Worm (Caenorhabditis elegans) whole organism, L4 larva: ENCODE measurements around the gene clec-63.

Experiments
- R02D3.7 ChIP-seq: fragments of 150-350 bp; sonication (generic microtip); optimal IDR thresholded peaks from 3 replicates; lab custom pipeline; 2014; ENCODE audit warnings: missing biosample characterization, missing genetic modification characterization
- T20F7.1 ChIP-seq: fragments of 200-800 bp; sonication (Bioruptor generic); optimal IDR thresholded peaks from 2 replicates; lab custom pipeline; 2018; ENCODE audit warnings: mild to moderate bottlenecking, missing genetic modification characterization, missing compliant biosample characterization
- Y48G9A.11 ChIP-seq: fragments of 200-800 bp; sonication (Bioruptor generic); IDR thresholded peaks from 2 replicates; pipeline ENCODE4 v1.3.6; 2022; ENCODE audit warnings: missing genetic modification reagents, missing genetic modification characterization, missing compliant biosample characterization
- Y75B8A.6 ChIP-seq: fragments of 200-800 bp; sonication (Bioruptor generic); IDR thresholded peaks from 2 replicates; pipeline ENCODE4 v1.3.6; 2022; ENCODE audit warnings: missing genetic modification reagents, missing genetic modification characterization, missing compliant biosample characterization
- ZK546.5 ChIP-seq, 2 experiments: sonication (generic microtip); optimal IDR thresholded peaks; 2 replicates each; lab custom pipeline; 2017; ENCODE audit warnings: missing biosample characterization in 2 of 2, missing genetic modification characterization in 2 of 2
- ama-1 ChIP-seq: fragments of 150-350 bp; optimal IDR thresholded peaks from 2 replicates; lab custom pipeline; 2014; ENCODE audit warnings: inconsistent platforms, mixed read lengths
- arid-1 ChIP-seq: fragments of 200-800 bp; sonication (Bioruptor generic); conservative IDR thresholded peaks from 2 replicates; pipeline ENCODE4 v1.3.6; 2022; ENCODE audit warnings: missing genetic modification reagents, missing genetic modification characterization, missing compliant biosample characterization
- attf-4 ChIP-seq: sonication (generic microtip); optimal IDR thresholded peaks from 3 replicates; lab custom pipeline; 2017; ENCODE audit warnings: missing biosample characterization, missing genetic modification characterization
- ceh-20 ChIP-seq: fragments of 200-800 bp; sonication (Bioruptor generic); IDR thresholded peaks from 2 replicates; pipeline ENCODE4 v1.3.6; 2022; ENCODE audit warnings: missing genetic modification reagents, missing genetic modification characterization, missing compliant biosample characterization
- ceh-62 ChIP-seq: sonication (generic microtip); optimal IDR thresholded peaks from 2 replicates; lab custom pipeline; 2017; ENCODE audit warnings: missing biosample characterization, missing genetic modification characterization
- ctbp-1 ChIP-seq: fragments of 200-800 bp; sonication (Bioruptor generic); IDR thresholded peaks from 2 replicates; pipeline ENCODE4 v1.3.6; 2022; ENCODE audit warnings: missing genetic modification reagents, missing genetic modification characterization, missing compliant biosample characterization
- daf-12 ChIP-seq: fragments of 150-350 bp; optimal IDR thresholded peaks from 2 replicates; lab custom pipeline; 2014; ENCODE audit warnings: missing biosample characterization, missing genetic modification reagents, missing genetic modification characterization
- daf-16 ChIP-seq, 3 experiments: sonication (generic microtip); optimal IDR thresholded peaks; 2 replicates each; lab custom pipeline; 2016 to 2017; ENCODE audit warnings: missing genetic modification characterization in 3 of 3, missing genetic modification reagents in 3 of 3, mild to moderate bottlenecking in 2 of 3, missing compliant biosample characterization in 2 of 3, missing biosample characterization in 1 of 3, moderate library complexity in 1 of 3
- dmd-6 ChIP-seq: fragments of 200-800 bp; sonication (Bioruptor generic); IDR thresholded peaks from 2 replicates; pipeline ENCODE4 v1.3.6; 2022; ENCODE audit warnings: missing genetic modification reagents, missing genetic modification characterization, missing compliant biosample characterization
- dmd-8 ChIP-seq: fragments of 200-800 bp; sonication (Bioruptor generic); IDR thresholded peaks from 2 replicates; pipeline ENCODE4 v1.3.6; 2022; ENCODE audit warnings: missing genetic modification characterization, missing compliant biosample characterization
- dve-1 ChIP-seq: sonication (generic microtip); optimal IDR thresholded peaks from 2 replicates; lab custom pipeline; 2017; ENCODE audit warnings: antibody characterized with exemption, mild to moderate bottlenecking, missing genetic modification characterization, missing compliant biosample characterization; ENCODE audit not compliant: insufficient read depth
- egl-43 ChIP-seq: fragments of 200-800 bp; sonication (Bioruptor generic); IDR thresholded peaks from 2 replicates; pipeline ENCODE4 v1.3.6; 2022; ENCODE audit warnings: missing genetic modification reagents, missing genetic modification characterization, missing compliant biosample characterization
- fkh-10 ChIP-seq: fragments of 150-350 bp; optimal IDR thresholded peaks from 2 replicates; lab custom pipeline; 2014; ENCODE audit warnings: missing biosample characterization, missing genetic modification reagents, missing genetic modification characterization
- gei-8 ChIP-seq: fragments of 200-800 bp; sonication (Bioruptor generic); optimal IDR thresholded peaks from 2 replicates; lab custom pipeline; 2018; ENCODE audit warnings: mild to moderate bottlenecking, missing genetic modification characterization, missing compliant biosample characterization
- hif-1 ChIP-seq, 2 experiments: sonication (generic microtip); optimal IDR thresholded peaks; 2 replicates each; lab custom pipeline; 2016 to 2017; ENCODE audit warnings: missing compliant biosample characterization in 2 of 2, missing genetic modification characterization in 2 of 2, missing genetic modification reagents in 2 of 2, missing genotype in 2 of 2, mild to moderate bottlenecking in 1 of 2
- jun-1 ChIP-seq: fragments of 150-350 bp; optimal IDR thresholded peaks from 2 replicates; lab custom pipeline; 2014; ENCODE audit warnings: missing biosample characterization, missing genetic modification reagents, missing genetic modification characterization
- lin-38 ChIP-seq: fragments of 200-800 bp; sonication (Bioruptor generic); IDR thresholded peaks from 2 replicates; pipeline ENCODE4 v1.3.6; 2022; ENCODE audit warnings: missing genetic modification reagents, missing genetic modification characterization, missing compliant biosample characterization
- lin-39 ChIP-seq: fragments of 150-350 bp; optimal IDR thresholded peaks from 2 replicates; lab custom pipeline; 2014; ENCODE audit warnings: missing biosample characterization, missing genetic modification reagents, missing genetic modification characterization
- mdt-29 ChIP-seq: fragments of 200-800 bp; sonication (Bioruptor generic); IDR thresholded peaks from 2 replicates; pipeline ENCODE4 v1.3.6; 2022; ENCODE audit warnings: missing genetic modification reagents, missing genetic modification characterization, missing compliant biosample characterization
- mes-2 ChIP-seq: sonication (generic microtip); optimal IDR thresholded peaks from 2 replicates; lab custom pipeline; 2016; ENCODE audit warnings: missing genotype, mild to moderate bottlenecking, missing genetic modification characterization, missing compliant biosample characterization; ENCODE audit not compliant: poor library complexity, severe bottlenecking
- nhr-11 ChIP-seq: fragments of 150-350 bp; optimal IDR thresholded peaks from 2 replicates; lab custom pipeline; 2014; ENCODE audit warnings: missing biosample characterization, missing genetic modification characterization
- nhr-237 ChIP-seq: sonication (generic microtip); optimal IDR thresholded peaks from 2 replicates; lab custom pipeline; 2017; ENCODE audit warnings: missing biosample characterization, missing genetic modification characterization
- nhr-25 ChIP-seq: sonication (generic microtip); optimal IDR thresholded peaks from 2 replicates; lab custom pipeline; 2017; ENCODE audit warnings: missing genetic modification characterization, mild to moderate bottlenecking, missing compliant biosample characterization, antibody characterized with exemption, moderate library complexity, borderline replicate concordance; ENCODE audit not compliant: insufficient read depth
- nhr-41 ChIP-seq: fragments of 200-800 bp; sonication (Bioruptor generic); IDR thresholded peaks from 2 replicates; pipeline ENCODE4 v1.3.6; 2022; ENCODE audit warnings: missing genetic modification reagents, missing genetic modification characterization, missing compliant biosample characterization
- nhr-6 ChIP-seq: fragments of 150-350 bp; optimal IDR thresholded peaks from 2 replicates; lab custom pipeline; 2014; ENCODE audit warnings: missing biosample characterization, missing genetic modification characterization
- pha-4 ChIP-seq, 2 experiments: fragments of 150-350 bp in 1 of 2; fragments of 200-800 bp in 1 of 2; sonication (Bioruptor generic) in 1 of 2; IDR thresholded peaks in 1 of 2; optimal IDR thresholded peaks in 1 of 2; 2 replicates each; pipeline versions ENCODE4 v1.3.6 to Lab custom; 2014 to 2022; ENCODE audit warnings: missing genetic modification characterization in 2 of 2, missing genetic modification reagents in 2 of 2, missing biosample characterization in 1 of 2, missing compliant biosample characterization in 1 of 2
- php-3 ChIP-seq: fragments of 200-800 bp; sonication (Bioruptor generic); IDR thresholded peaks from 2 replicates; pipeline ENCODE4 v1.3.6; 2022; ENCODE audit warnings: missing genetic modification reagents, missing genetic modification characterization, missing compliant biosample characterization
- saeg-2 ChIP-seq: fragments of 200-800 bp; sonication (Bioruptor generic); IDR thresholded peaks from 2 replicates; pipeline ENCODE4 v1.3.6; 2022; ENCODE audit warnings: missing genetic modification reagents, missing genetic modification characterization, missing compliant biosample characterization
- snpc-1.2 ChIP-seq: fragments of 200-800 bp; sonication (Bioruptor generic); IDR thresholded peaks from 2 replicates; pipeline ENCODE4 v1.3.6; 2022; ENCODE audit warnings: missing genetic modification reagents, missing genetic modification characterization, missing compliant biosample characterization
- spr-1 ChIP-seq: sonication (generic microtip); optimal IDR thresholded peaks from 2 replicates; lab custom pipeline; 2016; ENCODE audit warnings: mild to moderate bottlenecking, missing genetic modification characterization, missing compliant biosample characterization
- tra-1 ChIP-seq: fragments of 200-800 bp; sonication (Bioruptor generic); IDR thresholded peaks from 2 replicates; pipeline ENCODE4 v1.3.6; 2022; ENCODE audit warnings: missing genetic modification reagents, missing genetic modification characterization, missing compliant biosample characterization
- unc-62 ChIP-seq, 3 experiments: fragments of 150-350 bp in 1 of 3; sonication (generic microtip); optimal IDR thresholded peaks in 2 of 3; peaks in 1 of 3; 1 replicate in 1 of 3; 2 replicates in 2 of 3; lab custom pipeline; 2014 to 2017; ENCODE audit warnings: missing biosample characterization in 3 of 3, missing genetic modification characterization in 3 of 3, missing genetic modification reagents in 3 of 3, missing genotype in 1 of 3
- vab-7 ChIP-seq: fragments of 200-800 bp; sonication (Bioruptor generic); IDR thresholded peaks from 2 replicates; pipeline ENCODE4 v1.3.6; 2022; ENCODE audit warnings: missing genetic modification reagents, missing genetic modification characterization, missing compliant biosample characterization
- zag-1 ChIP-seq: fragments of 150-350 bp; optimal IDR thresholded peaks from 2 replicates; lab custom pipeline; 2014; ENCODE audit warnings: missing biosample characterization, missing genetic modification characterization
- zfp-2 ChIP-seq: sonication (generic microtip); optimal IDR thresholded peaks from 2 replicates; lab custom pipeline; 2016; ENCODE audit warnings: mild to moderate bottlenecking, missing genetic modification characterization, missing compliant biosample characterization
- zip-2 ChIP-seq: fragments of 150-350 bp; optimal IDR thresholded peaks from 2 replicates; lab custom pipeline; 2014; ENCODE audit warnings: missing biosample characterization, missing genetic modification characterization
- ztf-7 ChIP-seq: fragments of 150-350 bp; optimal IDR thresholded peaks from 2 replicates; lab custom pipeline; 2014; ENCODE audit warnings: missing biosample characterization, missing genetic modification characterization

The clec-63 gene

DNA sequence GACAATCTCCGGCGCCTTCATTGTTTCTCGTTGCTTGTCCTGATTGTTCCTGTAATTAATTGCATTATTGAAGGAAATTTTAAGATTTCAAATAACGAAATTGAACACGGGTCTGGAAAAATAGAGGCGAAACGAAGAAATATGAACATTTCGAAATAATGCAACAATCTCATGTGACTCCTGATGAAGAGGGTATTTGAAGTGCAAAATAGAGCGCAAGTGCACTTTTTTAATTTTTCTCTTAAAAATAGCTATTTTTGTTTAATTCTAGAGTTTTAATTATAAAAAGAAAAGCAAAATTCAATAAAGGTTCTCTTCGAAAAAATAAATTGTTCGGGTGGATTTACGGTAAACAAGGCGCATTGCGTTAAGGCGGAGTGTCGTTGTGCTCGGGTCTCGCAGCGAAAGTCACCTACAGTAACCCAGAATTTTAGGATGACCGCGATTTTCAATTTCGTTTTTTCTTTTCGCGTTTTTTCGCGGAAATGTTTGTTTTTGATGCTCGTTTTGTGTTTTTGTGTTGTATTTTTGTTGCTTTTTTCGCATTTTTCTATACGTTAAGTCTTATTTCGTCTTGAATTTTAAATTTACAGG is 23.6 kb downstream of the clec-63 start, which contains the start of the genes F58G1.2 and wago-4 (continued):
- TF ChIP-seq pha-4 (GFP tag; IDR thresholded peaks at IDR 0.05; lab: Robert Waterston, UW) = no peak
- no peak for TF ChIP-seq pha-4 (tag; optimal IDR thresholded peaks at IDR 0.05; lab: Kevin White, UChicago)
- TF ChIP-seq php-3 (GFP tag; lab: Robert Waterston, UW) = no peak
- TF ChIP-seq mes-2 (tag; lab: Kevin White, UChicago) = peak; percentile 56
- no peak for TF ChIP-seq daf-12 (tag; lab: Kevin White, UChicago)
- no peak for TF ChIP-seq jun-1 (tag; lab: Kevin White, UChicago)
- peak; percentile 60 for TF ChIP-seq R02D3.7 (tag; lab: Kevin White, UChicago)
- TF ChIP-seq spr-1 (tag; lab: Kevin White, UChicago) = no peak
- no peak for TF ChIP-seq zip-2
- peak; percentile 100 for TF ChIP-seq Y48G9A.11 (GFP tag; lab: Robert Waterston, UW)
- TF ChIP-seq ztf-7 = no peak
- TF ChIP-seq attf-4 (tag; lab: Kevin White, UChicago) = no peak
- no peak for TF ChIP-seq lin-39 (tag; lab: Kevin White, UChicago)
- TF ChIP-seq ZK546.5 (tag; optimal IDR thresholded peaks at IDR 0.05; lab: Kevin White, UChicago) = no peak
- no peak for TF ChIP-seq daf-16 (GFP tag; optimal IDR thresholded peaks at IDR 0.05; lab: Kevin White, UChicago)
- no peak for TF ChIP-seq daf-16 (tag; optimal IDR thresholded peaks at IDR 0.05; lab: Kevin White, UChicago)
- TF ChIP-seq fkh-10 (GFP tag; lab: Kevin White, UChicago) = no peak
- TF ChIP-seq zag-1 (tag; lab: Kevin White, UChicago) = no peak
- TF ChIP-seq nhr-25 (tag; lab: Kevin White, UChicago) = no peak
- TF ChIP-seq gei-8 (GFP tag; lab: Kevin White, UChicago) = no peak
- TF ChIP-seq nhr-11 = no peak
- TF ChIP-seq egl-43 (GFP tag; lab: Robert Waterston, UW) = no peak

DNA sequence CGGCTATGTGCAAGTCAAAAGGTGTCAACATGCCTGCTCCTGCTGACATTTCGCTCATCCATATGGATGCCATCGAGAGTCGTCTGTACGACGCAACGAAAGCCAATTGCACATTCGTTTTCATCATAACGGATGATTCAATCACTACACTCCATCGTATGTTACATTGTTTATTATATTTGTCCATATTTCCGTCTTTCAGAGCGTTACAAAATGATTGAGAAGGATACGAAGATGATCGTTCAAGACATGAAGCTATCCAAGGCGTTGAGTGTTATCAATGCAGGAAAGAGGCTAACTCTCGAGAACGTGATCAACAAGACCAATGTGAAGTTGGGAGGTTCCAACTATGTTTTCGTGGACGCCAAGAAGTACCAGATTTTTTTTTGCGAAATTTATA is 26.0 kb downstream of the clec-63 start:
- TF ChIP-seq unc-62 (GFP tag; optimal IDR thresholded peaks at IDR 0.05 in 1 of 2; lab: Kevin White, UChicago) (peak in 1 of 2 experiments; percentile 98), unc-62 (tag; optimal IDR thresholded peaks at IDR 0.05; lab: Kevin White, UChicago) (no peak), arid-1 (GFP tag; lab: Robert Waterston, UW) (no peak), vab-7 (GFP tag; lab: Robert Waterston, UW) (no peak), dmd-6 (no peak)

DNA sequence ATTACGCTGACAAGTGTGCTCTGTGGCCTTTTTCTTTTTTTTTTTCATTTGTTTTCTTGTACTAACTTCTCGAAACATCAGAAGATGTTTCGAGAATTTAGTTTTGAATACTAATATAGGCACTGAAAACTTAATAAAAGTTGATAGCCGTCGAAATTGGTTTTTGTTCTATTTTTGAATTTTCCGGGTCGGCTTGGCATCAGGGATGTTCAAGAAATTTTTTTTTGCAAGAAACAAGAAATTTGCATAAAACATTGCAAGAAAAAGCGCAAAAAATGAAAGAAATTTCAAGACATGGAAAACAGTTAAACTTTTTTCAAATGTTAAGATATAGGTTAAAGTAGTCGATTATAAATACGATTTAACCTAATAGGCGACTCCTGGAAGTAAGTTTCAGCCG is 27.8 kb downstream of the clec-63 start:
- peak; percentile 61 for TF ChIP-seq lin-38 (GFP tag; lab: Robert Waterston, UW)
- TF ChIP-seq arid-1 (GFP tag; lab: Robert Waterston, UW) = peak; percentile 67; the same call in 1 of the 2 replicates
- peak; percentile 86 for TF ChIP-seq Y48G9A.11 (GFP tag; lab: Robert Waterston, UW)
- no peak for TF ChIP-seq ceh-62

DNA sequence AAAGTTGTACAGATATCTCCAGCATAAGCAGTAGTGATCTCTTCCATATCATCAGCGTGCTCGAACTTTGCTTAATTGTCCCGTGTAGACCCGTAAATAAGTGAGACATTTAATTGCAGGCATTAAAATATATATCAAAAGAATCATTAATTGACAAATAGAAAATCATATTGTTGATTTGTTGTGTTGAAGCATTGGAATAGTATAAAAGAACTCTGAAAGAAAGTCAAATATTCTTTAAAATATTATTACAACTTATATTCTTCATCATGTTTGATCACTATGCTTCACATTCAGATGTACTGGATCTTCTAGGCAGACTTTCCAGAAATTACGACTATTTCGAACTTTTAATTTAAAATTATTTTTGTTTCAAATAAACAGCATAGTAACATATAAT is 30.1 kb downstream of the clec-63 start, which contains the start of gene F58G1.8:
Gene F58G1.8, minus strand, starts transcription at position 101 of the 400 bp plus-strand sequence.
- no peak for TF ChIP-seq nhr-6 (tag; lab: Kevin White, UChicago)
- no peak for TF ChIP-seq saeg-2 (GFP tag; lab: Robert Waterston, UW)
- no peak for TF ChIP-seq Y75B8A.6 (GFP tag; lab: Robert Waterston, UW)
- TF ChIP-seq dmd-8 (GFP tag; lab: Robert Waterston, UW) = no peak
- no peak for TF ChIP-seq ceh-20 (GFP tag; lab: Robert Waterston, UW)
- no peak for TF ChIP-seq ctbp-1 (GFP tag; lab: Robert Waterston, UW)
- TF ChIP-seq nhr-41 (GFP tag; lab: Robert Waterston, UW) = no peak
- no peak for TF ChIP-seq arid-1 (GFP tag; lab: Robert Waterston, UW)
- no peak for TF ChIP-seq nhr-237 (tag; lab: Kevin White, UChicago)
- no peak for TF ChIP-seq dve-1 (tag; lab: Kevin White, UChicago)
- TF ChIP-seq tra-1 (GFP tag; lab: Robert Waterston, UW) = no peak
- no peak for TF ChIP-seq hif-1 (tag; optimal IDR thresholded peaks at IDR 0.05; lab: Kevin White, UChicago)
- TF ChIP-seq ceh-62 = no peak
- TF ChIP-seq mdt-29 (GFP tag; lab: Robert Waterston, UW) = no peak
- no peak for TF ChIP-seq T20F7.1 (GFP tag; lab: Kevin White, UChicago)
- no peak for TF ChIP-seq ama-1 (lab: Kevin White, UChicago)
- TF ChIP-seq zfp-2 (tag; lab: Kevin White, UChicago) = no peak
- TF ChIP-seq pha-4 (GFP tag; IDR thresholded peaks at IDR 0.05; lab: Robert Waterston, UW) = no peak
- no peak for TF ChIP-seq pha-4 (tag; optimal IDR thresholded peaks at IDR 0.05; lab: Kevin White, UChicago)
- TF ChIP-seq snpc-1.2 (GFP tag; lab: Robert Waterston, UW) = no peak
- no peak for TF ChIP-seq lin-39 (tag; lab: Kevin White, UChicago)
